Fruit fly (Drosophila melanogaster) whole organism: ENCODE measurements around the gene Cpr62Bb.

Source experiments
- pan ChIP-seq: fragments of >200 bp; optimal IDR thresholded peaks from 2 replicates; lab custom pipeline; 2017
- psq ChIP-seq: fragments of >200 bp; optimal IDR thresholded peaks from 2 replicates; lab custom pipeline; 2017

dm6 chr3L:1853277-1853676, 18.3 kb upstream of the Cpr62Bb start:
- no peak for TF ChIP-seq pan (lab: Kevin White, UChicago)
- no peak for TF ChIP-seq psq (lab: Kevin White, UChicago)
